Worm (Caenorhabditis elegans) whole organism, early embryonic: ENCODE results near the gene C15H9.9.
A peak's percentile ranks its signal among the peaks of the same experiment; 100 is the strongest.

Experiments
- B0310.2 ChIP-seq: sonication (generic microtip); optimal IDR thresholded peaks from 2 replicates; lab custom pipeline; 2016; ENCODE audit warnings: mild to moderate bottlenecking, missing genetic modification characterization, missing compliant biosample characterization
- F13C5.2 ChIP-seq: sonication (generic microtip); optimal IDR thresholded peaks from 2 replicates; lab custom pipeline; 2017; ENCODE audit warnings: mild to moderate bottlenecking, missing genetic modification characterization, inconsistent platforms, missing compliant biosample characterization
- aly-1 ChIP-seq: sonication (generic microtip); optimal IDR thresholded peaks from 2 replicates; lab custom pipeline; 2016; ENCODE audit warnings: missing genetic modification characterization, missing compliant biosample characterization
- ama-1 ChIP-seq: fragments of 150-350 bp; optimal IDR thresholded peaks from 2 replicates; lab custom pipeline; 2014
- ceh-13 ChIP-seq: fragments of 200-800 bp; sonication (Bioruptor generic); optimal IDR thresholded peaks from 2 replicates; lab custom pipeline; 2018; ENCODE audit warnings: mild to moderate bottlenecking, missing genetic modification characterization, missing compliant biosample characterization
- ceh-36 ChIP-seq: sonication (generic microtip); optimal IDR thresholded peaks from 2 replicates; lab custom pipeline; 2016; ENCODE audit warnings: missing genetic modification characterization, inconsistent platforms, missing compliant biosample characterization
- ets-7 ChIP-seq: sonication (generic microtip); optimal IDR thresholded peaks from 2 replicates; lab custom pipeline; 2016; ENCODE audit warnings: missing genotype, missing genetic modification characterization, missing compliant biosample characterization
- flt-1 ChIP-seq: fragments of 200-800 bp; sonication (Bioruptor generic); IDR thresholded peaks from 2 replicates; pipeline ENCODE4 v1.3.6; 2022; ENCODE audit warnings: missing genetic modification characterization, missing compliant biosample characterization
- hmbx-1 ChIP-seq: sonication (generic microtip); optimal IDR thresholded peaks from 2 replicates; lab custom pipeline; 2016; ENCODE audit warnings: mild to moderate bottlenecking, missing genetic modification characterization, missing compliant biosample characterization
- hmg-4 ChIP-seq: fragments of 200-800 bp; sonication (Bioruptor generic); optimal IDR thresholded peaks from 2 replicates; lab custom pipeline; 2018; ENCODE audit warnings: mild to moderate bottlenecking, missing genetic modification characterization, missing compliant biosample characterization
- hnd-1 ChIP-seq: sonication (generic microtip); optimal IDR thresholded peaks from 2 replicates; lab custom pipeline; 2016; ENCODE audit warnings: missing genetic modification characterization, missing compliant biosample characterization
- pes-1 ChIP-seq: fragments of 200-800 bp; sonication (Bioruptor generic); IDR thresholded peaks from 2 replicates; pipeline ENCODE4 v1.3.6; 2022; ENCODE audit warnings: missing genetic modification reagents, missing genetic modification characterization, missing compliant biosample characterization
- scrt-1 ChIP-seq: fragments of 200-800 bp; sonication (Bioruptor generic); IDR thresholded peaks from 2 replicates; pipeline ENCODE4 v1.3.6; 2022; ENCODE audit warnings: missing genetic modification characterization, missing compliant biosample characterization
- sea-1 ChIP-seq: fragments of 200-800 bp; sonication (Bioruptor generic); conservative IDR thresholded peaks from 2 replicates; pipeline ENCODE4 v1.3.6; 2022; ENCODE audit warnings: missing genetic modification characterization, missing compliant biosample characterization
- tbx-11 ChIP-seq: fragments of 200-800 bp; sonication (Bioruptor generic); IDR thresholded peaks from 2 replicates; pipeline ENCODE4 v1.3.6; 2022; ENCODE audit warnings: missing genetic modification characterization, missing compliant biosample characterization
- tbx-37 ChIP-seq: fragments of 200-800 bp; sonication (Bioruptor generic); conservative IDR thresholded peaks from 2 replicates; pipeline ENCODE4 v1.3.6; 2022; ENCODE audit warnings: missing genetic modification reagents, missing genetic modification characterization, missing compliant biosample characterization
- tra-4 ChIP-seq: sonication (generic microtip); optimal IDR thresholded peaks from 2 replicates; lab custom pipeline; 2017; ENCODE audit warnings: missing genetic modification characterization, missing compliant biosample characterization

Gene C15H9.9

DNA sequence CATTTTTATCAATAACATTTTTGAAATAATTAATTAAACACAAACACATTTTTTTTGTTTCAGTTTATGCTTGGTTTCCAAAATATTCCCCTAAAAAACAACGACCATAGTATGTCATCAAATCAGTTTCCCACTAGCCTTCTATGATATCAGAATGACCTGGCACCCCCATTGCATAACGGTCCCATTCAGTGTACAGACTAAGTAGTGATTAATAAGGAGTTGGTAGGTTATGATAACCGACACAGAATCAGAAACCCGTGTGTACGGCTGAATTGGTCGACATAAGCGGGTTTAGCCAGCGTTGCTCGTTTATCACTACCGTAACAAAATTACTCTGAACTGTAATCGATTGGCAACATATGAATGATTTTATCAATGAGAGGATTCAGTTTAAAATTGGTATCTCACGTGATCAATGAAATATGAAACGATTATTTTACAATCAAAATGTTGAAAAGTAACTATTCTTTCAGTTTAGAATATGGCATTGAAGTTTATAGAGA is 29.4 kb upstream of the C15H9.9 start:
- TF ChIP-seq hmg-4 (GFP tag; lab: Kevin White, UChicago) (no peak), ceh-13 (no peak), tbx-37 (GFP tag; lab: Robert Waterston, UW) (no peak), ets-7 (tag; lab: Kevin White, UChicago) (no peak), hmbx-1 (tag; lab: Kevin White, UChicago) (no peak), pes-1 (GFP tag; lab: Robert Waterston, UW) (no peak), tbx-11 (GFP tag; lab: Robert Waterston, UW) (no peak), ceh-36 (no peak)

DNA sequence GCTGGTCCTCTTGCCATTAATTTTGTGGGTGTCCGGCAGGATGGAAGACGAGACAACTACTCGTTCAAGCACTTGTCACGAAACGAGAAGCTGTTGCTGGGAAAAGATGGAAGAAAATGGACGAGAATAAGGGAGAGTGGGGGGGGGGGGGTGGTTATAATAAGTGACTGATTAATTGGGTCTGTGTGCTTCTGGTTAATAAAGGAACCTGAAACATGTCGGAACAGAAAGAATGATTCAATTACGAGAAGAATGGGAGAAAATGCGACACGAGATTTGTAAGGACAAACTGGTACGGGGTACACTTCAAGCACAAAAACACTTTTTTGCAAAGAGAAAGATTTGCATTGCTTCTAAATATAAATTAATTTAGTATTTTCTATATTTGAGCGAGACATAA is 27.4 kb upstream of the C15H9.9 start:
- TF ChIP-seq scrt-1 (GFP tag; lab: Robert Waterston, UW) (no peak), ets-7 (tag; lab: Kevin White, UChicago) (no peak), F13C5.2 (tag; lab: Kevin White, UChicago) (no peak), sea-1 (GFP tag; lab: Robert Waterston, UW) (no peak), aly-1 (tag; lab: Kevin White, UChicago) (no peak), tra-4 (no peak)

DNA sequence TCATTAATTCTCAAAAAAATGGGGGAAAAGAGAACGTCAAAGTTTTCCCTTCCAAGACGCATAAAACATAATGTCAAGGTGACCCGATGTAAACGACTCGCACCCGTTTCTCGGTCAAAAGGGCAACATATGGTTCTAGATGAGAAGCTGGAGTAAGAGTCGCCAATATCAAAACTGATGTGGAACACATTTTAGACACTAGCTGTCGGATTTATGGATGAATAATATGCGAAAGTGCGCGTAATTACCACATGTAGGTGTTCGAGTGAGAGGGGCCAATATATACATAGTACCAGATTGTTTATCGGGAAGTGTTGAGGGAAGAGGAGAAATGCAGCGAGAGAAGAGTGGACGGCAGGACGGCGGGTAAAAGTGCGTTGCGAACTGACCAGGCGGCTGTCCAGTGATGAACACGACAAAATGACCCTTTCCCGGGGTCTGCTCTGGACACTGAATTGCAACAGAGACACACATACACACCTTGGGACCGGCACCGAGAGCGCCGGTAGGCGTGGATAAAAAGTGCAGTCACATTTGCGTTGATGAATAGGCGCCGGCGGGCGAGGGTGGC is 23.0 kb upstream of the C15H9.9 start:
- peak; percentile 43 for TF ChIP-seq hmg-4 (GFP tag; lab: Kevin White, UChicago)
- TF ChIP-seq hmbx-1 (tag; lab: Kevin White, UChicago), result no peak
- 0 out of 2 replicates have a peak, but pooled peaks have one; percentile 28 for TF ChIP-seq sea-1 (GFP tag; lab: Robert Waterston, UW)
- TF ChIP-seq scrt-1 (GFP tag; lab: Robert Waterston, UW), result 0 out of 2 replicates have a peak, but pooled peaks have one; percentile 47
- no peak for TF ChIP-seq tbx-37 (GFP tag; lab: Robert Waterston, UW)
- TF ChIP-seq F13C5.2 (tag; lab: Kevin White, UChicago), result peak; percentile 40

DNA sequence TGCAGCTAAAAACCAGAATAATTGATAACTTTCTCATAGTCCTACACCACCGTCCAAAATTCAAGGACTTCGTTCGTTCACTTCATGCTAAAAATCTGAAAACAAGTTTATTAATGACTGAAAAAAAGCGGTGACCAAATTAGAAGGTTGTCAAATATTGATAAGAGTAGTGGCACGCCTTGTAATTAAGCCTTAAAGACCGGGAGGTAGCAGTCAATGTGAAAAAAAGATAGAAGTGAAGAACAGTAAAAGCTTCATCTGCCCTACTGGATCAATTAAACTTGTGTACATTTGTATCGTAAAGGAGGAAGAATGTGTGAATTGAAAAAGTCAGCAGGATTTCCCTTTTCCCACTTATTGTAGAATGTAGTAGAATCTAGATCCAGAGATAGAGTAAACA is 22.4 kb upstream of the C15H9.9 start, which contains the start of gene tag-275:
Gene tag-275 (minus strand): TSS at position 101 of the 400 bp plus-strand sequence.
- TF ChIP-seq B0310.2 (no peak), sea-1 (GFP tag; lab: Robert Waterston, UW) (no peak), tbx-11 (GFP tag; lab: Robert Waterston, UW) (no peak), flt-1 (no peak), tra-4 (no peak), ets-7 (tag; lab: Kevin White, UChicago) (no peak), ama-1 (no peak), scrt-1 (GFP tag; lab: Robert Waterston, UW) (no peak), tbx-37 (GFP tag; lab: Robert Waterston, UW) (no peak), hmbx-1 (tag; lab: Kevin White, UChicago) (no peak), aly-1 (tag; lab: Kevin White, UChicago) (no peak), pes-1 (GFP tag; lab: Robert Waterston, UW) (no peak), F13C5.2 (tag; lab: Kevin White, UChicago) (no peak), hnd-1 (tag; lab: Kevin White, UChicago) (no peak), ceh-13 (no peak)

DNA sequence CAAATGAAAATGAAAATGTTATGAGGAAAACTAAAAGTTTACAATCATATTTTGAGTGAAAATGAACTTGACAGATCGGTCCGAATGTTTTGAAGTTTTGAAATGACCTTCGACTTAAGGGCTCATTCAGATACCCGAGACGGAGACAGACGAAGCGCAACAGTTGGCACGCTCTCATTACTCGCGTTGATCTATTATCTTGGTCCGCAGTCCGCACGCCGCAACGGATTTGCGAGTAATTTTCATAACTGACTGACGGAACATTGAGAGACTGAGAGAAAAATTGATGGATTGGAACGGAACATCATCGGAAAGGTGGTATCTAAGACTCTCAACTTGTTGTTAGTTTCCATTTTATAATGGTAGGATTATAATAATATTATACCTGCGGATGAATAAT is 17.8 kb upstream of the C15H9.9 start:
- TF ChIP-seq hmg-4 (GFP tag; lab: Kevin White, UChicago), result no peak
- TF ChIP-seq tbx-11 (GFP tag; lab: Robert Waterston, UW), result no peak
- TF ChIP-seq aly-1 (tag; lab: Kevin White, UChicago), result no peak
- no peak for TF ChIP-seq pes-1 (GFP tag; lab: Robert Waterston, UW)
- TF ChIP-seq sea-1 (GFP tag; lab: Robert Waterston, UW), result no peak
- no peak for TF ChIP-seq flt-1
- TF ChIP-seq scrt-1 (GFP tag; lab: Robert Waterston, UW), result no peak
- no peak for TF ChIP-seq ets-7 (tag; lab: Kevin White, UChicago)
- no peak for TF ChIP-seq tra-4
- no peak for TF ChIP-seq F13C5.2 (tag; lab: Kevin White, UChicago)
- TF ChIP-seq B0310.2, result no peak
- TF ChIP-seq hmbx-1 (tag; lab: Kevin White, UChicago), result no peak
- no peak for TF ChIP-seq ama-1
- no peak for TF ChIP-seq tbx-37 (GFP tag; lab: Robert Waterston, UW)

DNA sequence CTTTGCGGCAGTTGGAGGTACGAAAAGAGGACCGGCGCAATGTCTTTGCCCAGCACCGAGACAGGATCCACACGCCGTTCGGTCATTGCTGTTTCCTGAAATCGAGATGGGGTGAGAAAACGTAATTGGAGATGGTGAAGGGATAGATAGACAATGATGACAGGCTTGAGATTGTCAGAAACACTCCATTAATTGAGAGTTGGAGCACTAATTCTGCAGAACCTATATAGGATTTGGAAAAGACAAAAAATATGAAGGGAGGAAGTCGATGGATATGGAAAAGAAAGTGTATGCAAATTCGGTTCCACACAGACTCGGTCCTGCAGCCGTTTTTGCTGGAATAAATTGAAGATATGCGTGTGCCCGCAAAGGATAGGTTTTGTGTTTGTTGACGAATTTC is 10.2 kb upstream of the C15H9.9 start, which contains the start of gene Y72A10A.1:
Gene Y72A10A.1 (minus strand): TSS at position 101 of the 400 bp plus-strand sequence.
- TF ChIP-seq ets-7 (tag; lab: Kevin White, UChicago) (no peak), aly-1 (tag; lab: Kevin White, UChicago) (no peak), hnd-1 (tag; lab: Kevin White, UChicago) (no peak), B0310.2 (no peak), hmbx-1 (tag; lab: Kevin White, UChicago) (no peak), F13C5.2 (tag; lab: Kevin White, UChicago) (no peak), pes-1 (GFP tag; lab: Robert Waterston, UW) (no peak), sea-1 (GFP tag; lab: Robert Waterston, UW) (no peak), tra-4 (no peak), hmg-4 (GFP tag; lab: Kevin White, UChicago) (no peak), flt-1 (no peak), tbx-11 (GFP tag; lab: Robert Waterston, UW) (no peak), tbx-37 (GFP tag; lab: Robert Waterston, UW) (no peak), ama-1 (no peak)

DNA sequence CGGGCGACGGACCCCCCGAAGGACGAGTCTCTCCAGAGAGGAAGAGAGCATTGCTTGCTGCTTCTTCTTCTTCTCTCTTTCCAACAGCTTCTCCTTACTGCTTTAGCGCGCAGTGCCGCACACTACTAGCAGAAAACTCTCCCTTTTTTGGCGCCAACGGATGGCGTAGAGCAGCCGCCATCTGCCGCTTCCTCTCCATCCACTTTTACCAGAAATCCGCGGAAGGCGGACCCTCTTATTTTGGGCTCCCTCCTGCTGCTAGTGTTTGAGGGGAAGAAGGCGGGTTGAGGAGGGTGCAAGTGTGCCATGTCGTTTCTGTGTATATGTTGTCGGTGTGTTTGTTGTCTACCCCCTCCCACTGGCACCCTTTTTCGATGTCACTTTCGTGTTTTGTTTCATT is 6.3 kb upstream of the C15H9.9 start:
- TF ChIP-seq F13C5.2 (tag; lab: Kevin White, UChicago) (peak; percentile 37), aly-1 (tag; lab: Kevin White, UChicago) (no peak), hmbx-1 (tag; lab: Kevin White, UChicago) (no peak), tra-4 (no peak), scrt-1 (GFP tag; lab: Robert Waterston, UW) (no peak), flt-1 (no peak), hnd-1 (tag; lab: Kevin White, UChicago) (no peak), ceh-13 (no peak), ets-7 (tag; lab: Kevin White, UChicago) (no peak), sea-1 (GFP tag; lab: Robert Waterston, UW) (no peak), B0310.2 (no peak), pes-1 (GFP tag; lab: Robert Waterston, UW) (no peak), ceh-36 (no peak), hmg-4 (GFP tag; lab: Kevin White, UChicago) (peak; percentile 35), tbx-37 (GFP tag; lab: Robert Waterston, UW) (no peak), ama-1 (no peak), tbx-11 (GFP tag; lab: Robert Waterston, UW) (no peak)
